Worm (Caenorhabditis elegans) whole organism, L3 larva: ENCODE measurements around the gene T02E9.6.

Experiments used
- ZK546.5 ChIP-seq: sonication (generic microtip); optimal IDR thresholded peaks from 2 replicates; lab custom pipeline; 2017; ENCODE audit warnings: missing biosample characterization, missing genetic modification characterization
- ceh-82 ChIP-seq: fragments of 150-350 bp; optimal IDR thresholded peaks from 2 replicates; lab custom pipeline; 2014; ENCODE audit warnings: missing biosample characterization, missing genetic modification characterization
- lin-39 ChIP-seq: fragments of 150-350 bp; optimal IDR thresholded peaks from 2 replicates; lab custom pipeline; 2018; ENCODE audit warnings: missing biosample characterization, missing genetic modification reagents, missing genetic modification characterization
- nfya-1 ChIP-seq: sonication (generic microtip); optimal IDR thresholded peaks from 2 replicates; lab custom pipeline; 2017; ENCODE audit warnings: missing genetic modification characterization, mild to moderate bottlenecking, missing compliant biosample characterization, antibody characterized with exemption, moderate library complexity; ENCODE audit not compliant: insufficient read depth
- nhr-11 ChIP-seq: fragments of 150-350 bp; optimal IDR thresholded peaks from 2 replicates; lab custom pipeline; 2014; ENCODE audit warnings: missing biosample characterization, missing genetic modification characterization
- nhr-237 ChIP-seq: fragments of 150-350 bp; optimal IDR thresholded peaks from 2 replicates; lab custom pipeline; 2014; ENCODE audit warnings: missing biosample characterization, missing genetic modification characterization
- pha-4 ChIP-seq: fragments of 150-350 bp; optimal IDR thresholded peaks from 2 replicates; lab custom pipeline; 2014; ENCODE audit warnings: missing biosample characterization, missing genetic modification reagents, missing genetic modification characterization
- pqm-1 ChIP-seq: fragments of 150-350 bp; optimal IDR thresholded peaks from 2 replicates; lab custom pipeline; 2017; ENCODE audit warnings: missing biosample characterization, missing genetic modification characterization, inconsistent platforms
- snpc-4 ChIP-seq: fragments of 150-350 bp; optimal IDR thresholded peaks from 2 replicates; lab custom pipeline; 2014; ENCODE audit warnings: missing biosample characterization, missing genetic modification characterization
- tbx-2 ChIP-seq: sonication (generic microtip); optimal IDR thresholded peaks from 2 replicates; lab custom pipeline; 2016; ENCODE audit warnings: mild to moderate bottlenecking, missing genetic modification characterization, missing compliant biosample characterization
- unc-62 ChIP-seq: fragments of 150-350 bp; sonication (generic microtip); optimal IDR thresholded peaks from 4 replicates; lab custom pipeline; 2014; ENCODE audit warnings: missing biosample characterization, missing genetic modification reagents, missing genetic modification characterization

DNA sequence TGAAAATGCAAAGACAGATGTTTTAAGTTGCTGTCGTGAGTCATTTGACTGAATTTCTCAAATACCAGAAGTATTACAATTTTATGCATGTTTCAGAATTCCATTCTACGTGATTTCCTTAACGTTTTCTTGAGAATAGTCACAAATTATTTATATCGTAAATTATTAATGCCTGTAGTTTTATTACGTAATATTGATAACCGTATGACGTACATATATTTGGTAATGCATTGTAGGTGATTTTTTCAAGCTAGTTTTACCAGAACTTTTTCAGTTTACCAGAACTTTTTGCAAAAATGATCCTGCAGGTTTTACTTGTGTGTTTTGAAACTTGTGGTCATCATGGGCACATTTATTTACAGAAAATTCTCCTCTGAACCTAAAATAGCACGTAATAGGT is 39.8 kb upstream of the T02E9.6 start:
- no peak for TF ChIP-seq unc-62 (GFP tag; lab: Kevin White, UChicago)
- TF ChIP-seq nhr-237 (tag; lab: Kevin White, UChicago), result no peak
- TF ChIP-seq tbx-2 (tag; lab: Kevin White, UChicago), result no peak
- no peak for TF ChIP-seq nhr-11 (tag; lab: Kevin White, UChicago)
- TF ChIP-seq ZK546.5 (tag; lab: Kevin White, UChicago), result no peak
- no peak for TF ChIP-seq snpc-4 (tag; lab: Kevin White, UChicago)
- no peak for TF ChIP-seq ceh-82 (tag; lab: Kevin White, UChicago)
- no peak for TF ChIP-seq pha-4 (tag; lab: Kevin White, UChicago)
- TF ChIP-seq lin-39 (tag; lab: Kevin White, UChicago), result no peak
- TF ChIP-seq pqm-1 (tag; lab: Kevin White, UChicago), result no peak
- no peak for TF ChIP-seq nfya-1 (tag; lab: Kevin White, UChicago)
